Worm (Caenorhabditis elegans) whole organism, L1 larva: Measurements from ENCODE around the gene clec-79.

Experiments used
- C04F5.9 ChIP-seq: sonication (generic microtip); optimal IDR thresholded peaks from 2 replicates; lab custom pipeline; 2016; ENCODE audit warnings: missing genetic modification characterization, missing compliant biosample characterization
- C34B4.2 ChIP-seq: sonication (generic microtip); optimal IDR thresholded peaks from 2 replicates; lab custom pipeline; 2017; ENCODE audit warnings: mild to moderate bottlenecking, missing genetic modification characterization, missing compliant biosample characterization
- F16B12.6 ChIP-seq: fragments of 150-350 bp; optimal IDR thresholded peaks from 2 replicates; lab custom pipeline; 2014; ENCODE audit warnings: missing biosample characterization, missing genetic modification characterization
- alr-1 ChIP-seq: fragments of 200-800 bp; sonication (Bioruptor generic); optimal IDR thresholded peaks from 2 replicates; lab custom pipeline; 2018; ENCODE audit warnings: borderline replicate concordance, mild to moderate bottlenecking, missing genetic modification characterization, missing compliant biosample characterization
- ama-1 ChIP-seq: fragments of 150-350 bp; optimal IDR thresholded peaks from 2 replicates; lab custom pipeline; 2014
- blmp-1 ChIP-seq: fragments of 150-350 bp; optimal IDR thresholded peaks from 2 replicates; lab custom pipeline; 2014; ENCODE audit warnings: missing biosample characterization, missing genetic modification characterization
- ceh-63 ChIP-seq: fragments of 200-800 bp; sonication (Bioruptor generic); optimal IDR thresholded peaks from 2 replicates; lab custom pipeline; 2018; ENCODE audit warnings: mild to moderate bottlenecking, missing genetic modification characterization, missing compliant biosample characterization
- ceh-8 ChIP-seq: fragments of 200-800 bp; sonication (Bioruptor generic); optimal IDR thresholded peaks from 2 replicates; lab custom pipeline; 2018; ENCODE audit warnings: mild to moderate bottlenecking, missing genetic modification characterization, moderate library complexity, missing compliant biosample characterization
- ceh-82 ChIP-seq, 3 experiments: fragments of 150-350 bp in 1 of 3; sonication (generic microtip) in 2 of 3; optimal IDR thresholded peaks; 2 replicates each; lab custom pipeline; 2014 to 2017; ENCODE audit warnings: missing biosample characterization in 3 of 3, missing genetic modification characterization in 3 of 3
- ceh-88 ChIP-seq: fragments of 200-800 bp; sonication (Bioruptor generic); IDR thresholded peaks from 2 replicates; pipeline ENCODE4 v1.3.6; 2022; ENCODE audit warnings: missing genetic modification characterization, missing compliant biosample characterization
- egl-27 ChIP-seq, 2 experiments: fragments of 150-350 bp in 1 of 2; sonication (generic microtip); optimal IDR thresholded peaks; 3 replicates each; lab custom pipeline; 2017 to 2018; ENCODE audit warnings: missing biosample characterization in 2 of 2, missing genetic modification characterization in 2 of 2, missing genetic modification reagents in 2 of 2
- elt-2 ChIP-seq: sonication (generic microtip); optimal IDR thresholded peaks from 2 replicates; lab custom pipeline; 2016; ENCODE audit warnings: missing genetic modification characterization, mild to moderate bottlenecking, inconsistent platforms, missing compliant biosample characterization, missing genetic modification reagents
- elt-3 ChIP-seq, 6 experiments: fragments of 150-350 bp in 1 of 6; sonication (generic microtip); optimal IDR thresholded peaks; 2 replicates each; lab custom pipeline; 2017 to 2018; ENCODE audit warnings: missing biosample characterization in 6 of 6, missing genetic modification characterization in 6 of 6, inconsistent platforms in 1 of 6
- ets-5 ChIP-seq: fragments of 200-800 bp; sonication (Bioruptor generic); IDR thresholded peaks from 2 replicates; pipeline ENCODE4 v1.3.6; 2022; ENCODE audit warnings: missing genetic modification characterization, missing compliant biosample characterization
- fkh-4 ChIP-seq: sonication (generic microtip); optimal IDR thresholded peaks from 2 replicates; lab custom pipeline; 2016; ENCODE audit warnings: missing compliant biosample characterization, missing genetic modification characterization, borderline replicate concordance
- fos-1 ChIP-seq: fragments of 150-350 bp; optimal IDR thresholded peaks from 2 replicates; lab custom pipeline; 2014; ENCODE audit warnings: missing biosample characterization, missing genetic modification characterization
- isw-1 ChIP-seq: fragments of 200-800 bp; sonication (Bioruptor generic); IDR thresholded peaks from 2 replicates; pipeline ENCODE4 v1.3.6; 2022; ENCODE audit warnings: missing genetic modification characterization, missing compliant biosample characterization
- jun-1 ChIP-seq: fragments of 150-350 bp; optimal IDR thresholded peaks from 2 replicates; lab custom pipeline; 2014; ENCODE audit warnings: missing biosample characterization, missing genetic modification reagents, missing genetic modification characterization
- lin-15B ChIP-seq: fragments of 150-350 bp; sonication (generic microtip); optimal IDR thresholded peaks from 3 replicates; lab custom pipeline; 2014; ENCODE audit warnings: missing biosample characterization, missing genetic modification characterization
- lin-35 ChIP-seq, 2 experiments: fragments of 150-350 bp; optimal IDR thresholded peaks; 2 replicates each; lab custom pipeline; 2014; ENCODE audit warnings: missing biosample characterization in 2 of 2, missing genetic modification characterization in 2 of 2, missing genetic modification reagents in 2 of 2
- lir-3 ChIP-seq: sonication (generic microtip); optimal IDR thresholded peaks from 2 replicates; lab custom pipeline; 2016; ENCODE audit warnings: mild to moderate bottlenecking, missing genetic modification characterization, moderate library complexity, missing compliant biosample characterization; ENCODE audit not compliant: poor library complexity
- mdl-1 ChIP-seq, 2 experiments: fragments of 150-350 bp; optimal IDR thresholded peaks; 2 replicates each; lab custom pipeline; 2014 to 2017; ENCODE audit warnings: missing biosample characterization in 2 of 2, missing genetic modification characterization in 2 of 2, inconsistent platforms in 1 of 2
- nhr-11 ChIP-seq: fragments of 150-350 bp; optimal IDR thresholded peaks from 2 replicates; lab custom pipeline; 2014; ENCODE audit warnings: missing biosample characterization, missing genetic modification characterization
- nhr-12 ChIP-seq: sonication (generic microtip); optimal IDR thresholded peaks from 2 replicates; lab custom pipeline; 2017; ENCODE audit warnings: missing biosample characterization, missing genetic modification characterization
- nhr-237 ChIP-seq: fragments of 150-350 bp; optimal IDR thresholded peaks from 2 replicates; lab custom pipeline; 2014; ENCODE audit warnings: missing biosample characterization, missing genetic modification characterization
- nhr-71 ChIP-seq: sonication (generic microtip); optimal IDR thresholded peaks from 2 replicates; lab custom pipeline; 2016; ENCODE audit warnings: mild to moderate bottlenecking, missing genetic modification characterization, moderate library complexity, missing compliant biosample characterization
- nhr-90 ChIP-seq: sonication (generic microtip); optimal IDR thresholded peaks from 2 replicates; lab custom pipeline; 2016; ENCODE audit warnings: mild to moderate bottlenecking, missing genetic modification characterization, missing compliant biosample characterization; ENCODE audit not compliant: poor library complexity
- pax-3 ChIP-seq: fragments of 200-800 bp; sonication (Bioruptor generic); optimal IDR thresholded peaks from 2 replicates; lab custom pipeline; 2018; ENCODE audit warnings: mild to moderate bottlenecking, missing genetic modification characterization, moderate library complexity, missing compliant biosample characterization
- pqm-1 ChIP-seq: sonication (generic microtip); optimal IDR thresholded peaks from 3 replicates; lab custom pipeline; 2017; ENCODE audit warnings: missing biosample characterization, missing genetic modification characterization
- snu-23 ChIP-seq: sonication (generic microtip); optimal IDR thresholded peaks from 2 replicates; lab custom pipeline; 2016; ENCODE audit warnings: missing genetic modification characterization, missing compliant biosample characterization
- sptf-1 ChIP-seq: fragments of 150-350 bp; optimal IDR thresholded peaks from 2 replicates; lab custom pipeline; 2014; ENCODE audit warnings: missing biosample characterization, missing genetic modification characterization
- tlp-1 ChIP-seq: fragments of 150-350 bp; optimal IDR thresholded peaks from 2 replicates; lab custom pipeline; 2014; ENCODE audit warnings: missing biosample characterization, missing genetic modification characterization
- unc-130 ChIP-seq: fragments of 150-350 bp; optimal IDR thresholded peaks from 2 replicates; lab custom pipeline; 2017; ENCODE audit warnings: missing biosample characterization, missing genetic modification characterization, inconsistent platforms
- xbp-1 ChIP-seq: sonication (generic microtip); optimal IDR thresholded peaks from 2 replicates; lab custom pipeline; 2016; ENCODE audit warnings: missing genetic modification characterization, missing compliant biosample characterization
- zip-4 ChIP-seq: fragments of 200-800 bp; sonication (Bioruptor generic); optimal IDR thresholded peaks from 2 replicates; lab custom pipeline; 2018; ENCODE audit warnings: mild to moderate bottlenecking, missing genetic modification characterization, moderate library complexity, missing compliant biosample characterization
- ztf-11 ChIP-seq, 2 experiments: sonication (generic microtip); optimal IDR thresholded peaks; 2 replicates each; lab custom pipeline; 2016 to 2017; ENCODE audit warnings: missing genetic modification characterization in 2 of 2, missing biosample characterization in 1 of 2, missing compliant biosample characterization in 1 of 2
- ztf-4 ChIP-seq: fragments of 150-350 bp; optimal IDR thresholded peaks from 2 replicates; lab custom pipeline; 2014; ENCODE audit warnings: missing biosample characterization, missing genetic modification characterization

The clec-79 gene

DNA sequence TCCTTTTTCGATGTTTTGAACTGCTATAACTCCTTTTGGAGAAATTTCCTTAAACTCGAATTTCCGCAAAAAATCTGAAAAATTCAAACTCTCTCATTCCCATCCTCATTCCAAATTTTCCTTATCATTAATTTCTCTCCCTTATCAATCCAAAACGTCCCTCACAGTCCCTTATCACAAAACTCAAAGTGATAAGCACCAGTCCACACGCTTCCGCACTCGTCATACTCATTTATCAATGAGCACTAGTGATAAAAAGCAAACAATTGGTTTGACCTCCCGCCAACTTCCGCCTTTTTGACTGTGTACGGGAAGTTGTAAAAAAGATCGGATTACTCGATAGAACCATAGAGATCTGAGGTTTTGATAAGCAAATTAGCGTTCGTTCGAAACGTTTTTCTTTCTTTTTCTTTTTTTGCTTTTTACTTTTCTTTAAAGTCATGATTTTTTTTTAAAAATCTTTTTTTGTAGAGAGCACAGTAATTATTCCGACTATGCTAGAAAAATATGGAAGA is 15.5 kb downstream of the clec-79 start, which contains the start of gene clec-78:
Gene clec-78, plus strand, starts transcription at position 465 of the 515 bp plus-strand sequence.
- no peak for TF ChIP-seq ceh-88 (GFP tag; lab: Robert Waterston, UW)
- TF ChIP-seq sptf-1 (tag; lab: Kevin White, UChicago), result no peak
- no peak for TF ChIP-seq ceh-8 (GFP tag; lab: Kevin White, UChicago)
- TF ChIP-seq xbp-1 (tag; lab: Kevin White, UChicago), result no peak
- TF ChIP-seq elt-2 (tag; lab: Kevin White, UChicago), result peak; percentile 100
- no peak for TF ChIP-seq zip-4
- TF ChIP-seq pqm-1 (tag; lab: Kevin White, UChicago), result peak; percentile 98
- peak; percentile 67 for TF ChIP-seq pax-3
- TF ChIP-seq nhr-90 (tag; lab: Kevin White, UChicago), result peak; percentile 3
- no peak for TF ChIP-seq ztf-4
- no peak for TF ChIP-seq ama-1 (lab: Kevin White, UChicago)
- TF ChIP-seq lir-3 (tag; lab: Kevin White, UChicago), result no peak
- TF ChIP-seq lin-35 (GFP tag; optimal IDR thresholded peaks at IDR 0.05; lab: Kevin White, UChicago), result peak in 1 of 2 experiments; percentile 61
- peak; percentile 98 for TF ChIP-seq jun-1
- TF ChIP-seq tlp-1 (tag; lab: Kevin White, UChicago), result peak; percentile 87
- peak in 1 of 2 experiments; percentile 45 for TF ChIP-seq mdl-1 (tag; optimal IDR thresholded peaks at IDR 0.05; lab: Kevin White, UChicago)
- TF ChIP-seq, all 84 proteins: peak for 8

DNA sequence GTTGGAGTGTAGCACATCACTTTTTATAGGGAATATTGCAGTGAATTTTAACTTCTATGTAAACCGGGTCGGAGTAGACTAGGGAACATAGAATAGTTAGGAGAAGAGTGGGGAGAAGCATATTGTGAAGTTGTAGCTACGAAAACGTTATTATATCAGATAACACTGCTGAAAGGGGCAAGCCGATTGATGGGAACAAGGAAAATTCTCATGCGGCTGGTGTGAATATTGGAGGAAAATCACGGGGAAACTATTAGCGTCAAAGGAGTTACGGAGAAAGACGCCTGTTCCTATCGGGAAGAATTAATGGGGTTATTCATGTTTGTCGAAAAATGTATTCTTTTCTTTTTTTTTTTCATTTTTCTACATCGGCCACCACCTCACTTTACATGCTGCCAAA is 20.1 kb downstream of the clec-79 start, which contains the start of gene F47C12.6:
Gene F47C12.6, minus strand, starts transcription at position 101 of the 400 bp plus-strand sequence.
- TF ChIP-seq unc-130 (tag; lab: Kevin White, UChicago) (no peak), elt-2 (tag; lab: Kevin White, UChicago) (no peak), pqm-1 (tag; lab: Kevin White, UChicago) (no peak), ets-5 (no peak), ceh-63 (GFP tag; lab: Kevin White, UChicago) (no peak), ztf-4 (no peak), isw-1 (GFP tag; lab: Robert Waterston, UW) (no peak), C04F5.9 (tag; lab: Kevin White, UChicago) (no peak), nhr-71 (tag; lab: Kevin White, UChicago) (no peak), fos-1 (tag; lab: Kevin White, UChicago) (no peak), ceh-82 (tag; optimal IDR thresholded peaks at IDR 0.05; lab: Kevin White, UChicago) (no peak), F16B12.6 (tag; lab: Kevin White, UChicago) (no peak), lin-15B (no peak), nhr-11 (tag; lab: Kevin White, UChicago) (no peak), ceh-88 (GFP tag; lab: Robert Waterston, UW) (no peak), ztf-11 (tag; optimal IDR thresholded peaks at IDR 0.05; lab: Kevin White, UChicago) (no peak), blmp-1 (no peak), lin-35 (GFP tag; optimal IDR thresholded peaks at IDR 0.05; lab: Kevin White, UChicago) (no peak), egl-27 (tag; optimal IDR thresholded peaks at IDR 0.05; lab: Kevin White, UChicago) (no peak)

DNA sequence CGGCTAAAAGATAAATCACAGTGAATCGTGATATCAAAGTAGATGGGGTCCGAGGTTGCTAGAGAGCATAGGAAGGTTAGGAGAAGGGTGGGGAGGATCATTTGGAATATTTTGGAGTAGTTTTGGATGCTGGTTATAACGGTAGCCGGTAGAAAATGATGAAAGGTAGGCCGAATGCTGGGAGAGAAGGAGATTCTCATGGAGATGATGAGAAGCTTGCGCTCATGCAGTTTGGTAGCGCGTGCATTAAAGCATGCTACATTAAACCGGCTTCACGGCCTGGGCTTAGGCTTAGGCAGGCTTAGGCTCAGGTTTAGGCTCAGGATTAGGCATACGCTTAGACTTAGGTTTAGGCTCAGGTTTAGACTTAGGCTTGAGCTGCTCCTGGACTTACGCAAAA is 21.2 kb downstream of the clec-79 start, which contains the start of gene F47C12.13:
Gene F47C12.13, minus strand, starts transcription at position 101 of the 400 bp plus-strand sequence.
- no peak for TF ChIP-seq C34B4.2 (tag; lab: Kevin White, UChicago)
- no peak for TF ChIP-seq nhr-237 (tag; lab: Kevin White, UChicago)
- TF ChIP-seq tlp-1 (tag; lab: Kevin White, UChicago), result no peak
- TF ChIP-seq nhr-12 (tag; lab: Kevin White, UChicago), result no peak
- TF ChIP-seq fkh-4, result no peak
- TF ChIP-seq snu-23, result no peak
- no peak for TF ChIP-seq ets-5
- no peak for TF ChIP-seq elt-3 (tag; optimal IDR thresholded peaks at IDR 0.05; lab: Kevin White, UChicago)
- no peak for TF ChIP-seq alr-1
- TF ChIP-seq ama-1 (lab: Kevin White, UChicago), result no peak
